Worm (Caenorhabditis elegans): ENCODE results near the gene dct-11.
A peak's percentile ranks its signal among the peaks of the same experiment; 100 is the strongest.

The dct-11 gene

ce11 chrX:5811997-5812562 lies 27.5 kb downstream of the dct-11 start (continued):
- TF ChIP-seq nhr-42 (GFP tag; IDR thresholded peaks at IDR 0.05): no peak
- TF ChIP-seq spr-3 (GFP tag; optimal IDR thresholded peaks at IDR 0.05): no peak
- TF ChIP-seq nhr-11 (tag; optimal IDR thresholded peaks at IDR 0.05): peak; percentile 44
- peak; percentile 76 for TF ChIP-seq rbr-2 (tag; optimal IDR thresholded peaks at IDR 0.05)
- TF ChIP-seq ceh-28 (tag; optimal IDR thresholded peaks at IDR 0.05): peak; percentile 57
- TF ChIP-seq zfp-2 (tag; optimal IDR thresholded peaks at IDR 0.05): no peak
- TF ChIP-seq aha-1 (tag): peak; percentile 94
- TF ChIP-seq ceh-44 (GFP tag; IDR thresholded peaks at IDR 0.05): no peak
- no peak for TF ChIP-seq tra-1 (GFP tag; IDR thresholded peaks at IDR 0.05)
- TF ChIP-seq ceh-32 (tag; optimal IDR thresholded peaks at IDR 0.05; ENCODE audit: poor library complexity): peak; percentile 69
- TF ChIP-seq jun-1 (tag; optimal IDR thresholded peaks at IDR 0.05): no peak
- TF ChIP-seq dmd-8 (GFP tag; IDR thresholded peaks at IDR 0.05): no peak
- TF ChIP-seq ZK546.5 (tag; optimal IDR thresholded peaks at IDR 0.05): no peak
- TF ChIP-seq zip-2 (tag; optimal IDR thresholded peaks at IDR 0.05): no peak
- no peak for TF ChIP-seq mdt-29 (GFP tag; IDR thresholded peaks at IDR 0.05)
- TF ChIP-seq ceh-62 (tag; optimal IDR thresholded peaks at IDR 0.05): no peak
- 0 out of 2 replicates have a peak, but pooled peaks have one; percentile 39 for TF ChIP-seq php-3 (GFP tag; IDR thresholded peaks at IDR 0.05)
- no peak for TF ChIP-seq T20F7.1 (GFP tag; optimal IDR thresholded peaks at IDR 0.05)
- TF ChIP-seq dmd-9 (GFP tag; IDR thresholded peaks at IDR 0.05): no peak
- peak; percentile 76 for TF ChIP-seq nhr-102 (tag; optimal IDR thresholded peaks at IDR 0.05)
- peak; percentile 30 for TF ChIP-seq nhr-28 (tag; optimal IDR thresholded peaks at IDR 0.05)
- no peak for TF ChIP-seq snpc-4 (tag; optimal IDR thresholded peaks at IDR 0.05)
- TF ChIP-seq ces-1 (GFP tag; optimal IDR thresholded peaks at IDR 0.05): no peak
- TF ChIP-seq hlh-11 (tag; optimal IDR thresholded peaks at IDR 0.05): peak; percentile 100
- peak; percentile 21 for TF ChIP-seq nhr-111 (GFP tag; optimal IDR thresholded peaks at IDR 0.05)
- TF ChIP-seq lin-38 (GFP tag; IDR thresholded peaks at IDR 0.05): no peak
- peak; percentile 89 for TF ChIP-seq mxl-3 (GFP tag; optimal IDR thresholded peaks at IDR 0.05)
- TF ChIP-seq mdl-1 (tag; optimal IDR thresholded peaks at IDR 0.05): peak; percentile 64 to 93
- no peak for TF ChIP-seq Y105C5A.15 (GFP tag; IDR thresholded peaks at IDR 0.05)
- no peak for TF ChIP-seq egl-27 (tag; optimal IDR thresholded peaks at IDR 0.05)
- no peak for TF ChIP-seq ztf-11 (tag; optimal IDR thresholded peaks at IDR 0.05)
- no peak for TF ChIP-seq cey-2 (tag; optimal IDR thresholded peaks at IDR 0.05; ENCODE audit: borderline replicate concordance, insufficient read depth)
- TF ChIP-seq F44E2.7 (GFP tag; IDR thresholded peaks at IDR 0.05): no peak
- TF ChIP-seq daf-12 (tag; optimal IDR thresholded peaks at IDR 0.05): no peak
- no peak for TF ChIP-seq nhr-76 (tag; optimal IDR thresholded peaks at IDR 0.05)
- no peak for TF ChIP-seq unc-130 (GFP tag; optimal IDR thresholded peaks at IDR 0.05)
- TF ChIP-seq pqm-1 (tag; optimal IDR thresholded peaks at IDR 0.05): no peak
- TF ChIP-seq aly-2 (tag; optimal IDR thresholded peaks at IDR 0.05): no peak
- peak; percentile 19 for TF ChIP-seq nhr-77 (tag; optimal IDR thresholded peaks at IDR 0.05)
- peak; percentile 46 for TF ChIP-seq dpl-1 (GFP tag; optimal IDR thresholded peaks at IDR 0.05)
- peak in 1 of 2 experiments; percentile 88 for TF ChIP-seq unc-62 (GFP tag; optimal IDR thresholded peaks at IDR 0.05 in 1 of 2)
- TF ChIP-seq unc-62 (tag; optimal IDR thresholded peaks at IDR 0.05): no peak
- peak; percentile 79; the same call in 1 of the 2 replicates for TF ChIP-seq T26A8.4 (GFP tag; IDR thresholded peaks at IDR 0.05)
- TF ChIP-seq F37D6.2 (tag; optimal IDR thresholded peaks at IDR 0.05): peak; percentile 76
- peak; percentile 63 for TF ChIP-seq mep-1 (tag; optimal IDR thresholded peaks at IDR 0.05)
- TF ChIP-seq sdz-12 (GFP tag; optimal IDR thresholded peaks at IDR 0.05): no peak
- peak; percentile 86 for TF ChIP-seq nhr-48 (tag; optimal IDR thresholded peaks at IDR 0.05)

All from whole organism, L4 larva.